Worm (Caenorhabditis elegans): Measurements from ENCODE around the gene srz-15.

srz-15 gene

ce11 chrIV:12898823-12899222 is 16.8 kb upstream of the srz-15 start:
- TF ChIP-seq sdc-2 (tag; optimal IDR thresholded peaks at IDR 0.05) (no peak), K02D7.2 (tag; optimal IDR thresholded peaks at IDR 0.05) (no peak), gmeb-2 (tag; optimal IDR thresholded peaks at IDR 0.05) (no peak), nfya-1 (tag; optimal IDR thresholded peaks at IDR 0.05) (no peak), fkh-6 (tag; optimal IDR thresholded peaks at IDR 0.05) (no peak), ztf-16 (tag; optimal IDR thresholded peaks at IDR 0.05) (no peak), elt-4 (tag; optimal IDR thresholded peaks at IDR 0.05) (no peak), pag-3 (tag; optimal IDR thresholded peaks at IDR 0.05; ENCODE audit: borderline replicate concordance) (no peak), C08G9.2 (tag; optimal IDR thresholded peaks at IDR 0.05) (no peak), ceh-6 (GFP tag; optimal IDR thresholded peaks at IDR 0.05) (no peak), odd-2 (tag; optimal IDR thresholded peaks at IDR 0.05) (no peak), fax-1 (tag; optimal IDR thresholded peaks at IDR 0.05) (no peak), unc-3 (GFP tag; conservative IDR thresholded peaks at IDR 0.05) (no peak), unc-3 (tag; optimal IDR thresholded peaks at IDR 0.05) (no peak), dmd-4 (tag; optimal IDR thresholded peaks at IDR 0.05; ENCODE audit: borderline replicate concordance) (no peak), pros-1 (tag; optimal IDR thresholded peaks at IDR 0.05) (no peak), Y22D7AL.16 (tag; optimal IDR thresholded peaks at IDR 0.05) (no peak), che-1 (tag; optimal IDR thresholded peaks at IDR 0.05) (no peak), ceh-19 (GFP tag; optimal IDR thresholded peaks at IDR 0.05) (no peak)

- no peak for TF ChIP-seq ceh-45 (GFP tag; IDR thresholded peaks at IDR 0.05)
- no peak for TF ChIP-seq hlh-15 (tag; optimal IDR thresholded peaks at IDR 0.05)
These were observed 16.2 kb upstream of the srz-15 start, which contains the start of gene K08D8.9 for ce11 chrIV:12899392-12899791. Gene K08D8.9, plus strand, starts transcription at chrIV:12899692.

ce11 chrIV:12900267-12900666 is 15.3 kb upstream of the srz-15 start, which contains the start of gene K08D8.10:
Gene K08D8.10, plus strand, starts transcription at chrIV:12900567.
- TF ChIP-seq hlh-30 (tag; optimal IDR thresholded peaks at IDR 0.05; ENCODE audit: insufficient read depth) (no peak), dve-1 (tag; optimal IDR thresholded peaks at IDR 0.05) (no peak), ceh-19 (GFP tag; optimal IDR thresholded peaks at IDR 0.05) (no peak), ceh-45 (GFP tag; IDR thresholded peaks at IDR 0.05) (no peak), unc-42 (tag; optimal IDR thresholded peaks at IDR 0.05) (no peak), hlh-15 (tag; optimal IDR thresholded peaks at IDR 0.05) (no peak), T23F11.4 (GFP tag; optimal IDR thresholded peaks at IDR 0.05) (no peak), ceh-6 (GFP tag; optimal IDR thresholded peaks at IDR 0.05) (no peak), hlh-8 (tag; optimal IDR thresholded peaks at IDR 0.05) (no peak), C38D4.7 (GFP tag; optimal IDR thresholded peaks at IDR 0.05) (no peak), odd-2 (tag; optimal IDR thresholded peaks at IDR 0.05) (no peak), ceh-14 (tag; optimal IDR thresholded peaks at IDR 0.05) (no peak), tbx-2 (tag; optimal IDR thresholded peaks at IDR 0.05) (no peak), fax-1 (tag; optimal IDR thresholded peaks at IDR 0.05) (no peak), Y22D7AL.16 (tag; optimal IDR thresholded peaks at IDR 0.05) (no peak), pqm-1 (tag; optimal IDR thresholded peaks at IDR 0.05) (no peak), zip-5 (tag; optimal IDR thresholded peaks at IDR 0.05) (no peak), ref-2 (tag; optimal IDR thresholded peaks at IDR 0.05) (no peak)

ce11 chrIV:12901602-12902001 is 14.0 kb upstream of the srz-15 start:
- no peak for TF ChIP-seq syd-9 (tag; optimal IDR thresholded peaks at IDR 0.05)
- TF ChIP-seq unc-3 (GFP tag; conservative IDR thresholded peaks at IDR 0.05): no peak
- no peak for TF ChIP-seq unc-3 (tag; optimal IDR thresholded peaks at IDR 0.05)
- TF ChIP-seq dve-1 (tag; optimal IDR thresholded peaks at IDR 0.05): no peak
- TF ChIP-seq elt-2 (tag; optimal IDR thresholded peaks at IDR 0.05): peak; percentile 48
